Fruit fly (Drosophila melanogaster): ENCODE results near the gene RpS3A.

RpS3A gene

dm6 chr4:67063-67684 lies at the start of gene RpS3A:
TSS of gene RpS3A (minus strand) at chr4:67207.
- TF ChIP-seq h (optimal IDR thresholded peaks at IDR 0.05), result no peak
- TF ChIP-seq psq (optimal IDR thresholded peaks at IDR 0.05), result no peak
- no peak for TF ChIP-seq ttk (optimal IDR thresholded peaks at IDR 0.05)
- TF ChIP-seq Myc (optimal IDR thresholded peaks at IDR 0.05), result no peak

- TF ChIP-seq Sin3A (optimal IDR thresholded peaks at IDR 0.05) (no peak), h (optimal IDR thresholded peaks at IDR 0.05) (no peak), Myc (optimal IDR thresholded peaks at IDR 0.05) (no peak), psq (optimal IDR thresholded peaks at IDR 0.05) (no peak), ttk (optimal IDR thresholded peaks at IDR 0.05) (no peak), insv (optimal IDR thresholded peaks at IDR 0.05) (no peak)
Measured at dm6 chr4:102155-102554, 35.1 kb upstream of the RpS3A start.

dm6 chr4:92000-92399 lies 25.0 kb upstream of the RpS3A start:
- TF ChIP-seq h (optimal IDR thresholded peaks at IDR 0.05), result no peak
- no peak for TF ChIP-seq psq (optimal IDR thresholded peaks at IDR 0.05)

- TF ChIP-seq Myc (optimal IDR thresholded peaks at IDR 0.05) (no peak), Sin3A (optimal IDR thresholded peaks at IDR 0.05) (no peak), psq (optimal IDR thresholded peaks at IDR 0.05) (no peak), ttk (optimal IDR thresholded peaks at IDR 0.05) (no peak), h (optimal IDR thresholded peaks at IDR 0.05) (no peak), insv (optimal IDR thresholded peaks at IDR 0.05) (no peak)
Measured at dm6 chr4:89709-90108, 22.7 kb upstream of the RpS3A start.

- TF ChIP-seq Myc (optimal IDR thresholded peaks at IDR 0.05) (no peak), h (optimal IDR thresholded peaks at IDR 0.05) (no peak), Sin3A (optimal IDR thresholded peaks at IDR 0.05) (no peak), psq (optimal IDR thresholded peaks at IDR 0.05) (no peak), ttk (optimal IDR thresholded peaks at IDR 0.05) (no peak), insv (optimal IDR thresholded peaks at IDR 0.05) (no peak)
Measured at dm6 chr4:87278-87677, 20.3 kb upstream of the RpS3A start.

dm6 chr4:84868-85267 lies 17.9 kb upstream of the RpS3A start:
- TF ChIP-seq Myc (optimal IDR thresholded peaks at IDR 0.05), result no peak
- no peak for TF ChIP-seq Sin3A (optimal IDR thresholded peaks at IDR 0.05)
- TF ChIP-seq insv (optimal IDR thresholded peaks at IDR 0.05), result no peak
- TF ChIP-seq psq (optimal IDR thresholded peaks at IDR 0.05), result no peak
- TF ChIP-seq ttk (optimal IDR thresholded peaks at IDR 0.05), result no peak
- no peak for TF ChIP-seq h (optimal IDR thresholded peaks at IDR 0.05)

dm6 chr4:76157-76556 lies 9.2 kb upstream of the RpS3A start:
- no peak for TF ChIP-seq h (optimal IDR thresholded peaks at IDR 0.05)
- TF ChIP-seq ttk (optimal IDR thresholded peaks at IDR 0.05), result no peak
- TF ChIP-seq Myc (optimal IDR thresholded peaks at IDR 0.05), result no peak
- TF ChIP-seq insv (optimal IDR thresholded peaks at IDR 0.05), result no peak
- no peak for TF ChIP-seq psq (optimal IDR thresholded peaks at IDR 0.05)
- no peak for TF ChIP-seq Sin3A (optimal IDR thresholded peaks at IDR 0.05)

dm6 chr4:70127-70904 lies 3.3 kb upstream of the RpS3A start:
- TF ChIP-seq Myc (optimal IDR thresholded peaks at IDR 0.05), result no peak
- TF ChIP-seq Sin3A (optimal IDR thresholded peaks at IDR 0.05), result no peak
- no peak for TF ChIP-seq psq (optimal IDR thresholded peaks at IDR 0.05)
- TF ChIP-seq ttk (optimal IDR thresholded peaks at IDR 0.05), result no peak
- TF ChIP-seq insv (optimal IDR thresholded peaks at IDR 0.05), result no peak
- TF ChIP-seq h (optimal IDR thresholded peaks at IDR 0.05), result no peak

- TF ChIP-seq ttk (optimal IDR thresholded peaks at IDR 0.05) (no peak), insv (optimal IDR thresholded peaks at IDR 0.05) (no peak), Sin3A (optimal IDR thresholded peaks at IDR 0.05) (no peak), psq (optimal IDR thresholded peaks at IDR 0.05) (no peak), h (optimal IDR thresholded peaks at IDR 0.05) (no peak), Myc (optimal IDR thresholded peaks at IDR 0.05) (no peak)
Measured at dm6 chr4:68949-69742, 2.1 kb upstream of the RpS3A start, which contains the start of gene pan. TSS of gene pan (plus strand) at chr4:69326.

dm6 chr4:68184-68948 lies 1.4 kb upstream of the RpS3A start:
- TF ChIP-seq Sin3A (optimal IDR thresholded peaks at IDR 0.05) (no peak), ttk (optimal IDR thresholded peaks at IDR 0.05) (no peak), Myc (optimal IDR thresholded peaks at IDR 0.05) (no peak), psq (optimal IDR thresholded peaks at IDR 0.05) (no peak), insv (optimal IDR thresholded peaks at IDR 0.05) (no peak), h (optimal IDR thresholded peaks at IDR 0.05) (no peak)

dm6 chr4:63307-63706 lies 3.7 kb downstream of the RpS3A start:
- TF ChIP-seq ttk (optimal IDR thresholded peaks at IDR 0.05), result no peak
- TF ChIP-seq Myc (optimal IDR thresholded peaks at IDR 0.05), result no peak
- no peak for TF ChIP-seq h (optimal IDR thresholded peaks at IDR 0.05)
- no peak for TF ChIP-seq psq (optimal IDR thresholded peaks at IDR 0.05)
- no peak for TF ChIP-seq Sin3A (optimal IDR thresholded peaks at IDR 0.05)
- no peak for TF ChIP-seq insv (optimal IDR thresholded peaks at IDR 0.05)
